Worm (Caenorhabditis elegans) whole organism, L2 larva: ENCODE measurements around the gene hpo-10.
A peak's percentile ranks its signal among the peaks of the same experiment; 100 is the strongest.

Source experiments
- F13H6.1 ChIP-seq: sonication (generic microtip); optimal IDR thresholded peaks from 2 replicates; lab custom pipeline; 2016; ENCODE audit warnings: missing genetic modification characterization, missing compliant biosample characterization
- elt-3 ChIP-seq: sonication (generic microtip); optimal IDR thresholded peaks from 2 replicates; lab custom pipeline; 2017; ENCODE audit warnings: missing biosample characterization, missing genetic modification characterization
- gmeb-1 ChIP-seq: fragments of 150-350 bp; optimal IDR thresholded peaks from 2 replicates; lab custom pipeline; 2014; ENCODE audit warnings: missing biosample characterization, missing genetic modification characterization
- lsy-2 ChIP-seq, 2 experiments: fragments of 150-350 bp in 1 of 2; sonication (generic microtip) in 1 of 2; optimal IDR thresholded peaks; 2 replicates each; lab custom pipeline; 2014 to 2017; ENCODE audit warnings: missing biosample characterization in 2 of 2, missing genetic modification characterization in 2 of 2
- nhr-129 ChIP-seq: fragments of 150-350 bp; optimal IDR thresholded peaks from 2 replicates; lab custom pipeline; 2014; ENCODE audit warnings: missing biosample characterization, missing genetic modification characterization
- nhr-237 ChIP-seq: fragments of 150-350 bp; optimal IDR thresholded peaks from 2 replicates; lab custom pipeline; 2014; ENCODE audit warnings: missing biosample characterization, missing genetic modification characterization
- peb-1 ChIP-seq: fragments of 150-350 bp; optimal IDR thresholded peaks from 2 replicates; lab custom pipeline; 2014; ENCODE audit warnings: missing biosample characterization, missing genetic modification characterization
- sma-9 ChIP-seq, 2 experiments: fragments of 150-350 bp in 1 of 2; sonication (generic microtip) in 1 of 2; optimal IDR thresholded peaks; 2 replicates each; lab custom pipeline; 2014 to 2016; ENCODE audit warnings: missing genetic modification characterization in 2 of 2, mild to moderate bottlenecking in 1 of 2, missing biosample characterization in 1 of 2, missing compliant biosample characterization in 1 of 2, missing genetic modification reagents in 1 of 2, moderate library complexity in 1 of 2

Gene hpo-10

ce11 chrIII:5930659-5931058 is 51.4 kb downstream of the hpo-10 start:
- peak in 1 of 2 experiments; percentile 40 for TF ChIP-seq lsy-2 (tag; optimal IDR thresholded peaks at IDR 0.05; lab: Kevin White, UChicago)
- peak; percentile 24 for TF ChIP-seq F13H6.1 (tag; lab: Kevin White, UChicago)
- TF ChIP-seq nhr-237 (tag; lab: Kevin White, UChicago) = no peak
- TF ChIP-seq sma-9 (GFP tag; optimal IDR thresholded peaks at IDR 0.05; lab: Kevin White, UChicago) = peak; percentile 33
- TF ChIP-seq sma-9 (tag; optimal IDR thresholded peaks at IDR 0.05; lab: Kevin White, UChicago) = no peak
- TF ChIP-seq elt-3 (tag; lab: Kevin White, UChicago) = no peak
- TF ChIP-seq nhr-129 = peak; percentile 17

ce11 chrIII:5931433-5931994 is 52.2 kb downstream of the hpo-10 start, which contains the start of gene EGAP1.5:
Gene EGAP1.5, plus strand, starts transcription at chrIII:5931721.
- no peak for TF ChIP-seq peb-1 (tag; lab: Kevin White, UChicago)
- peak; percentile 32 for TF ChIP-seq F13H6.1 (tag; lab: Kevin White, UChicago)
- peak; percentile 31 for TF ChIP-seq nhr-129
- TF ChIP-seq gmeb-1 (tag; lab: Kevin White, UChicago) = no peak
